Worm (Caenorhabditis elegans): ENCODE results near the gene srw-32.

DNA sequence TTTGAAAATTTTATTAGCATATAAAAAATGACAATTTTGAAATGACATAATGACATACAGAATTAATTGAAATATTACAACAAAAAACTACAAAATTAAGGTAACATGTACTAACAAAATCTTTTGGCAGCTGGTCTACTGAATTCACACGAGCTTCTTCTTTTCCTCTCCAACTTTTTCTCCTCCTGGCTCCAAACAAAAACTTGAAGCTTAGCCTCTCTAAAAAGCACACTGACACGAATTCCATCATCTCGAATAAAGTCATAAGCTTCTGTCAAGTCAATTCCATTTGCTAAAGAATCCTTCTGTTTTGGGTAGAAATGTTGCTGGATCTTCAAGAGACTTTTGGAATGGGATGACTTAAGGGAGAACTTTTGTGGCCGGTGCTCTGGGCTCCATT lies 42.8 kb downstream of the srw-32 start:
- TF ChIP-seq scrt-1 (GFP tag; IDR thresholded peaks at IDR 0.05) (no peak), pes-1 (GFP tag; IDR thresholded peaks at IDR 0.05) (no peak), tra-4 (tag; optimal IDR thresholded peaks at IDR 0.05) (no peak), hnd-1 (tag; optimal IDR thresholded peaks at IDR 0.05) (no peak), F13C5.2 (tag; optimal IDR thresholded peaks at IDR 0.05) (no peak), ama-1 (optimal IDR thresholded peaks at IDR 0.05) (no peak), tbx-11 (GFP tag; IDR thresholded peaks at IDR 0.05) (no peak)

All from whole organism, early embryonic.